Fruit fly (Drosophila melanogaster) whole organism, embryonic: ENCODE results near the gene Vha16-3.
A peak's percentile ranks its signal among the peaks of the same experiment; 100 is the strongest.

Experiments
- Bteb2 ChIP-seq: fragments of 200-800 bp; sonication (Bioruptor generic); optimal IDR thresholded peaks from 2 replicates; lab custom pipeline; 2016; ENCODE audit warnings: missing biosample characterization, missing genetic modification characterization
- CG12391 ChIP-seq: fragments of 200-800 bp; sonication (Bioruptor generic); optimal IDR thresholded peaks from 3 replicates; lab custom pipeline; 2018; ENCODE audit warnings: missing biosample characterization, mild to moderate bottlenecking, missing genetic modification characterization, moderate library complexity
- CG12942 ChIP-seq: fragments of 200-800 bp; sonication (Bioruptor generic); optimal IDR thresholded peaks from 3 replicates; lab custom pipeline; 2016; ENCODE audit warnings: missing biosample characterization, missing genetic modification characterization
- CG15696 ChIP-seq: fragments of 200-800 bp; sonication (Bioruptor generic); optimal IDR thresholded peaks from 2 replicates; lab custom pipeline; 2019; ENCODE audit warnings: missing biosample characterization, mild to moderate bottlenecking, missing genetic modification characterization, moderate library complexity
- CG16813 ChIP-seq: fragments of 200-800 bp; sonication (Bioruptor generic); IDR thresholded peaks from 3 replicates; pipeline ENCODE4 v1.3.6; 2022; ENCODE audit warnings: missing biosample characterization, missing genetic modification characterization; ENCODE audit not compliant: partially characterized antibody
- CG17568 ChIP-seq: fragments of 200-800 bp; sonication (Bioruptor generic); optimal IDR thresholded peaks from 2 replicates; lab custom pipeline; 2018; ENCODE audit warnings: missing biosample characterization, mild to moderate bottlenecking, missing genetic modification characterization, moderate library complexity
- CG2116 ChIP-seq: fragments of 200-800 bp; sonication (Bioruptor generic); optimal IDR thresholded peaks from 3 replicates; lab custom pipeline; 2018; ENCODE audit warnings: missing biosample characterization, mild to moderate bottlenecking, missing genetic modification characterization
- CG2202 ChIP-seq: fragments of 200-800 bp; sonication (Bioruptor generic); optimal IDR thresholded peaks from 2 replicates; lab custom pipeline; 2018; ENCODE audit warnings: missing biosample characterization, mild to moderate bottlenecking, missing genetic modification characterization
- CG2712 ChIP-seq: fragments of 200-800 bp; optimal IDR thresholded peaks from 3 replicates; lab custom pipeline; 2019; ENCODE audit warnings: missing biosample characterization, mild to moderate bottlenecking, missing genetic modification characterization, moderate library complexity
- CG3163 ChIP-seq: fragments of 200-800 bp; sonication (Bioruptor generic); optimal IDR thresholded peaks from 3 replicates; lab custom pipeline; 2016; ENCODE audit warnings: missing biosample characterization, missing genetic modification characterization
- CG3838 ChIP-seq: fragments of 200-800 bp; sonication (Bioruptor generic); optimal IDR thresholded peaks from 3 replicates; lab custom pipeline; 2016; ENCODE audit warnings: missing biosample characterization, missing genetic modification characterization
- CG42726 ChIP-seq: fragments of 200-800 bp; sonication (Bioruptor generic); IDR thresholded peaks from 2 replicates; pipeline ENCODE4 v1.3.6; 2022; ENCODE audit warnings: missing biosample characterization, missing genetic modification characterization; ENCODE audit not compliant: partially characterized antibody
- CG7786 ChIP-seq: fragments of 200-800 bp; sonication (Bioruptor generic); optimal IDR thresholded peaks from 2 replicates; lab custom pipeline; 2016; ENCODE audit warnings: missing biosample characterization, missing genetic modification characterization
- CG8089 ChIP-seq: fragments of 200-800 bp; sonication (Bioruptor generic); optimal IDR thresholded peaks from 3 replicates; lab custom pipeline; 2016; ENCODE audit warnings: missing biosample characterization, missing genetic modification characterization
- CG8290 ChIP-seq, 3 experiments: fragments of 200-800 bp; sonication (Bioruptor generic); optimal IDR thresholded peaks; 2 replicates each; lab custom pipeline; 2016 to 2019; ENCODE audit warnings: missing biosample characterization in 3 of 3, missing genetic modification characterization in 3 of 3, mild to moderate bottlenecking in 2 of 3, moderate library complexity in 1 of 3
- CkIIα-i1 ChIP-seq: fragments of 200-800 bp; sonication (Bioruptor generic); IDR thresholded peaks from 2 replicates; pipeline ENCODE4 v1.3.6; 2022; ENCODE audit warnings: missing biosample characterization, missing genetic modification characterization
- Dll ChIP-seq: fragments of 200-800 bp; sonication (Bioruptor generic); IDR thresholded peaks from 4 replicates; pipeline ENCODE4 v1.3.6; 2022; ENCODE audit warnings: missing biosample characterization, missing genetic modification characterization; ENCODE audit not compliant: partially characterized antibody
- Elba2 ChIP-seq: fragments of 200-800 bp; sonication (Bioruptor generic); optimal IDR thresholded peaks from 3 replicates; lab custom pipeline; 2016; ENCODE audit warnings: missing biosample characterization, missing genetic modification characterization
- Hand ChIP-seq: fragments of 200-800 bp; sonication (Bioruptor generic); optimal IDR thresholded peaks from 2 replicates; lab custom pipeline; 2017; ENCODE audit warnings: mild to moderate bottlenecking, missing biosample characterization, missing genetic modification reagents, missing genetic modification characterization
- Hsf ChIP-seq: fragments of 200-800 bp; sonication (Bioruptor generic); optimal IDR thresholded peaks from 3 replicates; lab custom pipeline; 2016; ENCODE audit warnings: missing biosample characterization, missing genetic modification characterization
- Mes4 ChIP-seq: fragments of 200-800 bp; sonication (Bioruptor generic); optimal IDR thresholded peaks from 2 replicates; lab custom pipeline; 2016; ENCODE audit warnings: missing biosample characterization, missing genetic modification characterization
- NC2β ChIP-seq: fragments of 200-800 bp; sonication (Bioruptor generic); optimal IDR thresholded peaks from 2 replicates; lab custom pipeline; 2016; ENCODE audit warnings: missing biosample characterization, missing genetic modification characterization
- NFAT ChIP-seq: fragments of 200-800 bp; sonication (Bioruptor generic); IDR thresholded peaks from 2 replicates; pipeline ENCODE4 v1.3.6; 2022; ENCODE audit warnings: missing biosample characterization, missing genetic modification characterization
- PHDP ChIP-seq: fragments of 200-800 bp; sonication (Bioruptor generic); optimal IDR thresholded peaks from 3 replicates; lab custom pipeline; 2018; ENCODE audit warnings: missing biosample characterization, mild to moderate bottlenecking, missing genetic modification characterization, moderate library complexity
- Ravus ChIP-seq: fragments of 200-800 bp; sonication (Bioruptor generic); IDR thresholded peaks from 2 replicates; pipeline ENCODE4 v1.3.6; 2022; ENCODE audit warnings: missing biosample characterization, missing genetic modification characterization
- Side ChIP-seq: fragments of 200-800 bp; sonication (Bioruptor generic); optimal IDR thresholded peaks from 2 replicates; lab custom pipeline; 2016; ENCODE audit warnings: missing biosample characterization, missing genetic modification characterization
- Sox100B ChIP-seq: fragments of 200-800 bp; sonication (Bioruptor generic); optimal IDR thresholded peaks from 3 replicates; lab custom pipeline; 2018; ENCODE audit warnings: missing biosample characterization, mild to moderate bottlenecking, missing genetic modification characterization
- Sox102F ChIP-seq: fragments of 200-800 bp; sonication (Bioruptor generic); optimal IDR thresholded peaks from 2 replicates; lab custom pipeline; 2018; ENCODE audit warnings: missing biosample characterization, mild to moderate bottlenecking, missing genetic modification characterization, moderate library complexity
- Stat92E ChIP-seq, 3 experiments: fragments of >200 bp in 2 of 3; fragments of 200-800 bp in 1 of 3; sonication (Bioruptor generic) in 1 of 3; optimal IDR thresholded peaks; 2 replicates each; lab custom pipeline; 2017 to 2019; ENCODE audit warnings: missing biosample characterization in 3 of 3, missing genetic modification characterization in 3 of 3, mild to moderate bottlenecking in 1 of 3, moderate library complexity in 1 of 3
- TFAM ChIP-seq: fragments of 200-800 bp; sonication (Bioruptor generic); optimal IDR thresholded peaks from 2 replicates; lab custom pipeline; 2017; ENCODE audit warnings: missing biosample characterization, missing genetic modification characterization, inconsistent platforms
- ara ChIP-seq: fragments of 200-800 bp; sonication (Bioruptor generic); IDR thresholded peaks from 2 replicates; pipeline ENCODE4 v1.3.6; 2022; ENCODE audit warnings: missing biosample characterization, missing genetic modification characterization
- bcd ChIP-seq: fragments of 200-800 bp; sonication (Bioruptor generic); optimal IDR thresholded peaks from 2 replicates; lab custom pipeline; 2017; ENCODE audit warnings: missing biosample characterization, mild to moderate bottlenecking, missing genetic modification characterization
- cg ChIP-seq: fragments of 200-800 bp; sonication (Bioruptor generic); optimal IDR thresholded peaks from 3 replicates; lab custom pipeline; 2019; ENCODE audit warnings: missing biosample characterization, mild to moderate bottlenecking, missing genetic modification characterization, moderate library complexity
- cwo ChIP-seq: fragments of 200-800 bp; sonication (Bioruptor generic); optimal IDR thresholded peaks from 3 replicates; lab custom pipeline; 2017; ENCODE audit warnings: missing biosample characterization, missing genetic modification characterization, mild to moderate bottlenecking, moderate library complexity, missing genetic modification reagents
- dysf ChIP-seq: fragments of 200-800 bp; sonication (Bioruptor generic); IDR thresholded peaks from 3 replicates; pipeline ENCODE4 v1.3.6; 2022; ENCODE audit warnings: missing biosample characterization, missing genetic modification characterization
- fd3F ChIP-seq: fragments of 200-800 bp; sonication (Bioruptor generic); optimal IDR thresholded peaks from 2 replicates; lab custom pipeline; 2018; ENCODE audit warnings: missing biosample characterization, mild to moderate bottlenecking, missing genetic modification characterization, moderate library complexity
- fd96Cb ChIP-seq: fragments of 200-800 bp; sonication (Bioruptor generic); optimal IDR thresholded peaks from 2 replicates; lab custom pipeline; 2018; ENCODE audit warnings: missing biosample characterization, mild to moderate bottlenecking, missing genetic modification characterization, moderate library complexity
- gt ChIP-seq: fragments of 200-800 bp; sonication (Bioruptor generic); IDR thresholded peaks from 2 replicates; pipeline ENCODE4 v1.3.6; 2022; ENCODE audit warnings: missing biosample characterization, missing genetic modification characterization
- jumu ChIP-seq: fragments of 200-800 bp; sonication (Bioruptor generic); optimal IDR thresholded peaks from 3 replicates; lab custom pipeline; 2016; ENCODE audit warnings: missing biosample characterization, missing genetic modification characterization
- nom ChIP-seq: fragments of 200-800 bp; sonication (Bioruptor generic); optimal IDR thresholded peaks from 2 replicates; lab custom pipeline; 2017; ENCODE audit warnings: missing biosample characterization, missing genetic modification characterization, mild to moderate bottlenecking, moderate library complexity, missing genetic modification reagents
- oc ChIP-seq: fragments of 200-800 bp; sonication (Bioruptor generic); optimal IDR thresholded peaks from 2 replicates; lab custom pipeline; 2018; ENCODE audit warnings: missing biosample characterization, mild to moderate bottlenecking, missing genetic modification characterization, moderate library complexity
- phol ChIP-seq: fragments of 200-800 bp; sonication (Bioruptor generic); optimal IDR thresholded peaks from 3 replicates; lab custom pipeline; 2018; ENCODE audit warnings: missing biosample characterization, mild to moderate bottlenecking, missing genetic modification characterization, moderate library complexity
- repo ChIP-seq: fragments of 200-800 bp; sonication (Bioruptor generic); optimal IDR thresholded peaks from 2 replicates; lab custom pipeline; 2016; ENCODE audit warnings: missing biosample characterization, missing genetic modification characterization
- run ChIP-seq: fragments of 200-800 bp; sonication (Bioruptor generic); optimal IDR thresholded peaks from 3 replicates; lab custom pipeline; 2018; ENCODE audit warnings: missing biosample characterization, mild to moderate bottlenecking, missing genetic modification characterization
- schlank ChIP-seq: fragments of 200-800 bp; sonication (Bioruptor generic); optimal IDR thresholded peaks from 2 replicates; lab custom pipeline; 2018; ENCODE audit warnings: missing biosample characterization, mild to moderate bottlenecking, missing genetic modification characterization
- shn ChIP-seq: fragments of 200-800 bp; sonication (Bioruptor generic); optimal IDR thresholded peaks from 3 replicates; lab custom pipeline; 2016; ENCODE audit warnings: missing biosample characterization, missing genetic modification characterization
- sna ChIP-seq: fragments of 200-800 bp; sonication (Bioruptor generic); IDR thresholded peaks from 2 replicates; pipeline ENCODE4 v1.3.6; 2022; ENCODE audit warnings: missing biosample characterization, missing genetic modification characterization; ENCODE audit not compliant: partially characterized antibody
- unpg ChIP-seq: fragments of 200-800 bp; sonication (Bioruptor generic); optimal IDR thresholded peaks from 3 replicates; lab custom pipeline; 2018; ENCODE audit warnings: missing biosample characterization, mild to moderate bottlenecking, missing genetic modification characterization, moderate library complexity
- z ChIP-seq: fragments of 200-800 bp; sonication (Bioruptor generic); IDR thresholded peaks from 3 replicates; pipeline ENCODE4 v1.3.6; 2022; ENCODE audit warnings: missing biosample characterization, missing genetic modification characterization

Vha16-3 gene

DNA sequence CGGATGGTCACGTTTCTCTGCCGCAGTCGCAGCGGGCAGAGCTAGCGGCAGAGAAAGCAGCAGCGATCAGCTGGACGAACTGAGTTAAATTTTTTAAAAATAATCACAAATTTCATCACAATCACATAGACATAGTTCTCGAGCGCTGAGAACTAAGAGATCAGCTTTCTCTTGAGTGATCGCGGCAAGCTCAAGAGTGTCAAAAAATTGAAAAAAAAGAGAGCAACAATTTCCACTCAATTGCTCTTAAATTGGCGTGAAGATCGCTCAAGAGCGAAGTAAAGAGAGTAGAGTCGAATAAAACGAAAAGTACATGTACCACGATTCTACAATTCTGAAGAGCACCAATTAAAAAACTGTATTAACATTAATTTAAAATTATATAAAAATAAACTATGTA, 44.7 kb upstream of the Vha16-3 start (continued):
- TF ChIP-seq cwo (GFP tag; lab: Kevin White, UChicago) (peak; percentile 34), fd3F (GFP tag; lab: Kevin White, UChicago) (no peak), Elba2 (GFP tag; lab: Kevin White, UChicago) (no peak), Sox100B (GFP tag; lab: Kevin White, UChicago) (no peak), run (tag; lab: Kevin White, UChicago) (no peak), oc (tag; lab: Kevin White, UChicago) (no peak), Side (GFP tag; lab: Kevin White, UChicago) (no peak), repo (no peak), z (GFP tag; lab: Robert Waterston, UW) (peak; percentile 98), CG8089 (GFP tag; lab: Kevin White, UChicago) (no peak), Hand (GFP tag; lab: Kevin White, UChicago) (no peak), CG3838 (GFP tag; lab: Kevin White, UChicago) (no peak), Ravus (GFP tag; lab: Robert Waterston, UW) (no peak), nom (GFP tag; lab: Kevin White, UChicago) (peak; percentile 1), TFAM (GFP tag; lab: Kevin White, UChicago) (no peak), Stat92E (GFP tag; optimal IDR thresholded peaks at IDR 0.05; lab: Kevin White, UChicago) (no peak), ara (no peak), CG3163 (peak; percentile 97), CG17568 (GFP tag; lab: Kevin White, UChicago) (peak; percentile 7), CkIIα-i1 (GFP tag; lab: Robert Waterston, UW) (no peak), sna (GFP tag; lab: Robert Waterston, UW) (no peak), Dll (no peak), cg (GFP tag; lab: Kevin White, UChicago) (peak; percentile 32), CG42726 (no peak)

DNA sequence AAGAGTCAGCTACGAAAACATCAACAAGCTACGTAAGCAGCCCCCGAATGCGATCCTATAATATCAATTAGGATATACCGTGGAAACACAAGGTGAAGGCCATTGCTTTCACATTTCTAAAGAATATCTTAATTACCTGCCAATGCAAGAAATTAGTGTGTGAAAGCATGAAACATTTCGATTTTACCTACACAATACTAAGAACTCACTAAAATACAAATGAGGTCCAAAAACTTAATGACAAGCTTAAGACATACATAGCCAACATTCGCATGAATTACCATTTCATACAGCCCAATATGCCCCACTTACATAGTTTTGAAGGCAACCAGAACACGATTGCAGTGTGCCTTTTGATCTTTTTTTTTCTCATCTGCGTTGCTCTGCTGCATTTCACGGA, 43.4 kb upstream of the Vha16-3 start:
- TF ChIP-seq CG16813 (GFP tag; lab: Robert Waterston, UW) (no peak), fd96Cb (peak; percentile 35), shn (GFP tag; lab: Kevin White, UChicago) (peak; percentile 22), bcd (peak; percentile 26), Bteb2 (no peak), z (GFP tag; lab: Robert Waterston, UW) (no peak), jumu (peak; percentile 14), Mes4 (peak; percentile 26), CG12942 (GFP tag; lab: Kevin White, UChicago) (peak; percentile 12), Hsf (peak; percentile 50), CG2202 (tag; lab: Kevin White, UChicago) (peak; percentile 15), CG8290 (GFP tag; optimal IDR thresholded peaks at IDR 0.05; lab: Kevin White, UChicago) (no peak), CG8290 (tag; optimal IDR thresholded peaks at IDR 0.05; lab: Kevin White, UChicago) (no peak), CG2116 (GFP tag; lab: Kevin White, UChicago) (no peak), CG3163 (peak; percentile 9), NFAT (GFP tag; lab: Robert Waterston, UW) (no peak), CG12391 (peak; percentile 42), dysf (GFP tag; lab: Robert Waterston, UW) (0 out of 3 replicates have a peak, but pooled peaks have one; percentile 26), CG7786 (GFP tag; lab: Kevin White, UChicago) (peak; percentile 19), CG2712 (peak; percentile 48), Sox102F (peak; percentile 65), unpg (GFP tag; lab: Kevin White, UChicago) (peak; percentile 26), gt (GFP tag; lab: Robert Waterston, UW) (no peak), NC2β (GFP tag; lab: Kevin White, UChicago) (peak; percentile 11), CG15696 (tag; lab: Kevin White, UChicago) (no peak), phol (peak; percentile 41), nom (GFP tag; lab: Kevin White, UChicago) (no peak), PHDP (no peak), schlank (tag; lab: Kevin White, UChicago) (no peak)
